Worm (Caenorhabditis elegans) whole organism, mixed stage, embryonic: ENCODE data around the gene ule-3.

Experiments
- bed-3 ChIP-seq: fragments of 200-800 bp; sonication (Bioruptor generic); optimal IDR thresholded peaks from 3 replicates; lab custom pipeline; 2018; ENCODE audit warnings: mild to moderate bottlenecking, missing genetic modification characterization, moderate library complexity, missing compliant biosample characterization
- elt-1 ChIP-seq: sonication (generic microtip); optimal IDR thresholded peaks from 2 replicates; lab custom pipeline; 2017; ENCODE audit warnings: missing genetic modification characterization, mild to moderate bottlenecking, missing compliant biosample characterization, antibody characterized with exemption, moderate library complexity, borderline replicate concordance; ENCODE audit not compliant: insufficient read depth
- mls-2 ChIP-seq: sonication (generic microtip); optimal IDR thresholded peaks from 2 replicates; lab custom pipeline; 2016; ENCODE audit warnings: mild to moderate bottlenecking, missing genetic modification characterization, moderate library complexity, missing compliant biosample characterization
- nhr-237 ChIP-seq: fragments of 150-350 bp; optimal IDR thresholded peaks from 2 replicates; lab custom pipeline; 2014; ENCODE audit warnings: missing biosample characterization, missing genetic modification characterization
- sptf-1 ChIP-seq: sonication (generic microtip); optimal IDR thresholded peaks from 2 replicates; lab custom pipeline; 2017; ENCODE audit warnings: mild to moderate bottlenecking, missing genetic modification characterization, moderate library complexity, missing compliant biosample characterization
- unc-39 ChIP-seq: fragments of 150-350 bp; optimal IDR thresholded peaks from 2 replicates; lab custom pipeline; 2014; ENCODE audit warnings: missing biosample characterization, missing genetic modification characterization

DNA sequence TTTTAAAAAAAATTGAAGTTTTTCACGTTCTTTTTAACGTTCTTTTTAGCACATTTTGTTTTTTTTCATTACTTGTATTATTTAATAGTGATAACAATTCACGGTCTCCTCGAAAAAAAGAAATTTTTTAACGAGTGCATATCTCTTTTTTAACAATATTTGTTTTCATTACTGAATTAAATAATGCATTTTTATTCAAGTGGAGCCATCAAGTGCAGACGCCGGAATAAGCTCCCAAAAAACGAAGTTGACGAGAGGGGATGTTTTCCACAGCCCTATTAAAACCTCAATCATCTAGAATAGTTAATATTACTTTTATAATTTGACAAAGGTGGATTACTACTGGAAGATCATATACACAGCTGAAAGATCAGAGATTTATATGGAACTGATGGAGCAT is 36.9 kb upstream of the ule-3 start, which contains the start of gene irld-6:
- TF ChIP-seq bed-3 (GFP tag; lab: Kevin White, UChicago) = no peak
- TF ChIP-seq unc-39 (tag; lab: Kevin White, UChicago) = no peak
- no peak for TF ChIP-seq elt-1
- no peak for TF ChIP-seq nhr-237 (tag; lab: Kevin White, UChicago)
- no peak for TF ChIP-seq sptf-1
- TF ChIP-seq mls-2 (tag; lab: Kevin White, UChicago) = no peak
